Fruit fly (Drosophila melanogaster) whole organism, prepupa: ENCODE results near the gene CG31729.

Source experiments
- Gug ChIP-seq: fragments of 200-800 bp; sonication (Bioruptor generic); IDR thresholded peaks from 2 replicates; pipeline ENCODE4 v1.3.6; 2022; ENCODE audit warnings: missing biosample characterization, missing genetic modification characterization
- Met ChIP-seq: fragments of 200-800 bp; sonication (Bioruptor generic); optimal IDR thresholded peaks from 3 replicates; lab custom pipeline; 2016; ENCODE audit warnings: missing biosample characterization, missing genetic modification characterization
- Sox15 ChIP-seq: fragments of 200-800 bp; sonication (Bioruptor generic); optimal IDR thresholded peaks from 3 replicates; lab custom pipeline; 2016; ENCODE audit warnings: missing biosample characterization, missing genetic modification characterization
- spab ChIP-seq: fragments of 200-800 bp; sonication (Bioruptor generic); optimal IDR thresholded peaks from 2 replicates; lab custom pipeline; 2017; ENCODE audit warnings: missing biosample characterization, mild to moderate bottlenecking, missing genetic modification characterization, missing genetic modification reagents

- TF ChIP-seq Sox15 (no peak), Gug (GFP tag; lab: Robert Waterston, UW) (peak; percentile 31; the same call in 1 of the 2 replicates), spab (GFP tag; lab: Kevin White, UChicago) (peak; percentile 33), Met (no peak)
Observed at dm6 chr2L:13268040-13268652, 21.7 kb upstream of the CG31729 start.
